Worm (Caenorhabditis elegans) whole organism, L3 larva: ENCODE results near the gene C08F1.10.

Source experiments
- R02D3.7 ChIP-seq: fragments of 150-350 bp; optimal IDR thresholded peaks from 2 replicates; lab custom pipeline; 2014; ENCODE audit warnings: missing biosample characterization, missing genetic modification characterization
- aly-2 ChIP-seq: fragments of 150-350 bp; optimal IDR thresholded peaks from 2 replicates; lab custom pipeline; 2014; ENCODE audit warnings: missing biosample characterization, missing genetic modification characterization
- ama-1 ChIP-seq: fragments of 150-350 bp; optimal IDR thresholded peaks from 2 replicates; lab custom pipeline; 2018
- ceh-82 ChIP-seq: fragments of 150-350 bp; optimal IDR thresholded peaks from 2 replicates; lab custom pipeline; 2014; ENCODE audit warnings: missing biosample characterization, missing genetic modification characterization
- daf-12 ChIP-seq: fragments of 150-350 bp; optimal IDR thresholded peaks from 2 replicates; lab custom pipeline; 2014; ENCODE audit warnings: missing biosample characterization, missing genetic modification reagents, missing genetic modification characterization
- hmg-11 ChIP-seq: sonication (generic microtip); optimal IDR thresholded peaks from 2 replicates; lab custom pipeline; 2016; ENCODE audit warnings: missing genetic modification characterization, missing compliant biosample characterization
- nfya-1 ChIP-seq: sonication (generic microtip); optimal IDR thresholded peaks from 2 replicates; lab custom pipeline; 2017; ENCODE audit warnings: missing genetic modification characterization, mild to moderate bottlenecking, missing compliant biosample characterization, antibody characterized with exemption, moderate library complexity; ENCODE audit not compliant: insufficient read depth
- nhr-11 ChIP-seq: fragments of 150-350 bp; optimal IDR thresholded peaks from 2 replicates; lab custom pipeline; 2014; ENCODE audit warnings: missing biosample characterization, missing genetic modification characterization
- nhr-12 ChIP-seq: fragments of 150-350 bp; optimal IDR thresholded peaks from 2 replicates; lab custom pipeline; 2014; ENCODE audit warnings: missing biosample characterization, missing genetic modification characterization
- nhr-28 ChIP-seq: fragments of 150-350 bp; optimal IDR thresholded peaks from 2 replicates; lab custom pipeline; 2014; ENCODE audit warnings: missing biosample characterization, missing genetic modification characterization
- nhr-76 ChIP-seq: fragments of 150-350 bp; sonication (generic microtip); optimal IDR thresholded peaks from 5 replicates; lab custom pipeline; 2014; ENCODE audit warnings: missing biosample characterization, missing genetic modification characterization
- nhr-77 ChIP-seq: fragments of 150-350 bp; optimal IDR thresholded peaks from 2 replicates; lab custom pipeline; 2014; ENCODE audit warnings: missing biosample characterization, missing genetic modification characterization
- ztf-11 ChIP-seq: fragments of 150-350 bp; optimal IDR thresholded peaks from 2 replicates; lab custom pipeline; 2014; ENCODE audit warnings: missing biosample characterization, missing genetic modification characterization

ce11 chrII:1787208-1787607, 1.1 kb upstream of the C08F1.10 start:
- TF ChIP-seq aly-2 (no peak), ztf-11 (tag; lab: Kevin White, UChicago) (no peak), ama-1 (lab: Kevin White, UChicago) (no peak), nhr-77 (tag; lab: Kevin White, UChicago) (no peak), nhr-76 (no peak), hmg-11 (no peak), ceh-82 (tag; lab: Kevin White, UChicago) (no peak), nhr-28 (tag; lab: Kevin White, UChicago) (no peak), nhr-12 (tag; lab: Kevin White, UChicago) (no peak), nfya-1 (tag; lab: Kevin White, UChicago) (no peak), nhr-11 (no peak), daf-12 (tag; lab: Kevin White, UChicago) (no peak), R02D3.7 (tag; lab: Kevin White, UChicago) (no peak)
